Fruit fly (Drosophila melanogaster) whole organism, wandering third instar larva: Measurements from ENCODE around the gene CG15432.

ENCODE experiments used
- Dif ChIP-seq: fragments of 200-275, 200-300 bp; sonication (Bioruptor generic); optimal IDR thresholded peaks from 2 replicates; lab custom pipeline; 2018; ENCODE audit warnings: missing biosample characterization, missing genetic modification characterization; ENCODE audit not compliant: partially characterized antibody
- HLH106 ChIP-seq: fragments of 200-800 bp; optimal IDR thresholded peaks from 3 replicates; lab custom pipeline; 2019; ENCODE audit warnings: missing biosample characterization, mild to moderate bottlenecking, missing genetic modification characterization, moderate library complexity
- Myc ChIP-seq: fragments of >200 bp; optimal IDR thresholded peaks from 2 replicates; lab custom pipeline; 2017
- N ChIP-seq: fragments of >200 bp; optimal IDR thresholded peaks from 2 replicates; lab custom pipeline; 2018; ENCODE audit warnings: missing biosample characterization, missing external identifiers, missing genetic modification characterization
- br ChIP-seq: fragments of 200-800 bp; sonication (Bioruptor generic); optimal IDR thresholded peaks from 2 replicates; lab custom pipeline; 2016; ENCODE audit warnings: missing biosample characterization, missing genetic modification characterization
- h ChIP-seq: fragments of 200-800 bp; sonication (Bioruptor generic); optimal IDR thresholded peaks from 3 replicates; lab custom pipeline; 2016; ENCODE audit warnings: missing biosample characterization, mild to moderate bottlenecking, missing genetic modification characterization
- lola ChIP-seq: fragments of >200 bp; optimal IDR thresholded peaks from 2 replicates; lab custom pipeline; 2017; ENCODE audit warnings: missing biosample characterization, missing genetic modification characterization
- psq ChIP-seq: fragments of 200-800 bp; sonication (Bioruptor generic); optimal IDR thresholded peaks from 3 replicates; lab custom pipeline; 2017; ENCODE audit warnings: missing biosample characterization, mild to moderate bottlenecking, missing genetic modification characterization, moderate library complexity
- sage ChIP-seq: fragments of 200-800 bp; sonication (Bioruptor generic); optimal IDR thresholded peaks from 2 replicates; lab custom pipeline; 2016; ENCODE audit warnings: missing biosample characterization, mild to moderate bottlenecking, missing genetic modification characterization
- sv ChIP-seq: fragments of 200-800 bp; sonication (Bioruptor generic); optimal IDR thresholded peaks from 3 replicates; lab custom pipeline; 2016; ENCODE audit warnings: missing biosample characterization, missing genetic modification characterization

- TF ChIP-seq h (GFP tag; lab: Kevin White, UChicago) = no peak
- no peak for TF ChIP-seq sage
- TF ChIP-seq N = no peak
- no peak for TF ChIP-seq Dif (GFP tag; lab: Kevin White, UChicago)
- TF ChIP-seq br (GFP tag; lab: Kevin White, UChicago) = no peak
- TF ChIP-seq psq (GFP tag; lab: Kevin White, UChicago) = no peak
- no peak for TF ChIP-seq lola
- no peak for TF ChIP-seq sv (GFP tag; lab: Kevin White, UChicago)
- TF ChIP-seq Myc (lab: Kevin White, UChicago) = no peak
- TF ChIP-seq HLH106 (tag; lab: Kevin White, UChicago) = no peak
Observed at dm6 chr2L:4418819-4419218, 23.3 kb upstream of the CG15432 start.
